Fruit fly (Drosophila melanogaster) whole organism, wandering third instar larva: ENCODE results near the gene CG13251.

Experiments used
- Abd-B ChIP-seq: fragments of >200 bp; optimal IDR thresholded peaks from 2 replicates; lab custom pipeline; 2017; ENCODE audit warnings: missing biosample characterization, missing genetic modification characterization
- CG32264 ChIP-seq: fragments of 200-800 bp; sonication (Bioruptor generic); optimal IDR thresholded peaks from 2 replicates; lab custom pipeline; 2016; ENCODE audit warnings: missing biosample characterization, missing genetic modification characterization
- CG9705 ChIP-seq: fragments of 200-800 bp; sonication (Bioruptor generic); optimal IDR thresholded peaks from 2 replicates; lab custom pipeline; 2018; ENCODE audit warnings: missing biosample characterization, mild to moderate bottlenecking, missing genetic modification characterization
- CrebA ChIP-seq: fragments of 200-800 bp; sonication (Bioruptor generic); optimal IDR thresholded peaks from 2 replicates; lab custom pipeline; 2016; ENCODE audit warnings: missing biosample characterization, mild to moderate bottlenecking, missing genetic modification characterization, borderline replicate concordance
- Dfd ChIP-seq: fragments of >200 bp; optimal IDR thresholded peaks from 2 replicates; lab custom pipeline; 2017; ENCODE audit warnings: missing biosample characterization, missing genetic modification characterization
- Dif ChIP-seq: fragments of 200-275, 200-300 bp; sonication (Bioruptor generic); optimal IDR thresholded peaks from 2 replicates; lab custom pipeline; 2018; ENCODE audit warnings: missing biosample characterization, missing genetic modification characterization; ENCODE audit not compliant: partially characterized antibody
- GATAd ChIP-seq: sonication (Bioruptor generic); optimal IDR thresholded peaks from 2 replicates; lab custom pipeline; 2016; ENCODE audit warnings: missing biosample characterization, missing genetic modification characterization
- HLH106 ChIP-seq: fragments of 200-800 bp; optimal IDR thresholded peaks from 3 replicates; lab custom pipeline; 2019; ENCODE audit warnings: missing biosample characterization, mild to moderate bottlenecking, missing genetic modification characterization, moderate library complexity
- Hnf4 ChIP-seq: fragments of 200-800 bp; sonication (Bioruptor generic); optimal IDR thresholded peaks from 2 replicates; lab custom pipeline; 2016; ENCODE audit warnings: missing biosample characterization, mild to moderate bottlenecking, missing genetic modification characterization
- Hr78 ChIP-seq: fragments of >200 bp; optimal IDR thresholded peaks from 2 replicates; lab custom pipeline; 2017; ENCODE audit warnings: missing biosample characterization, missing genetic modification characterization
- Hr83 ChIP-seq: fragments of 200-300 bp; sonication (Bioruptor generic); optimal IDR thresholded peaks from 2 replicates; lab custom pipeline; 2016; ENCODE audit warnings: missing biosample characterization, mild to moderate bottlenecking, missing genetic modification characterization, moderate library complexity; ENCODE audit not compliant: poor library complexity, severe bottlenecking
- Jra ChIP-seq: sonication (Bioruptor generic); optimal IDR thresholded peaks from 2 replicates; lab custom pipeline; 2016; ENCODE audit warnings: missing biosample characterization, missing genetic modification characterization
- Mio ChIP-seq: sonication (Bioruptor generic); optimal IDR thresholded peaks from 2 replicates; lab custom pipeline; 2016; ENCODE audit warnings: missing biosample characterization, missing genetic modification characterization
- Myc ChIP-seq: fragments of >200 bp; optimal IDR thresholded peaks from 2 replicates; lab custom pipeline; 2017
- N ChIP-seq: fragments of >200 bp; optimal IDR thresholded peaks from 2 replicates; lab custom pipeline; 2018; ENCODE audit warnings: missing biosample characterization, missing external identifiers, missing genetic modification characterization
- OdsH ChIP-seq: fragments of 200-800 bp; sonication (Bioruptor generic); optimal IDR thresholded peaks from 2 replicates; lab custom pipeline; 2016; ENCODE audit warnings: missing biosample characterization, mild to moderate bottlenecking, missing genetic modification characterization
- Rel ChIP-seq, 2 experiments: fragments of 200-800 bp; sonication (Bioruptor generic) in 1 of 2; optimal IDR thresholded peaks; 2 replicates in 1 of 2; 3 replicates in 1 of 2; lab custom pipeline; 2016 to 2019; ENCODE audit warnings: mild to moderate bottlenecking in 2 of 2, missing biosample characterization in 2 of 2, missing genetic modification characterization in 2 of 2, moderate library complexity in 1 of 2
- Sp1 ChIP-seq: fragments of 200-800 bp; sonication (Bioruptor generic); optimal IDR thresholded peaks from 3 replicates; lab custom pipeline; 2019; ENCODE audit warnings: missing biosample characterization, mild to moderate bottlenecking, missing genetic modification characterization, moderate library complexity
- Vsx2 ChIP-seq: fragments of 200-300, 225-300 bp; sonication (Bioruptor generic); optimal IDR thresholded peaks from 2 replicates; lab custom pipeline; 2018; ENCODE audit warnings: missing biosample characterization, missing genetic modification characterization; ENCODE audit not compliant: partially characterized antibody
- br ChIP-seq: fragments of 200-800 bp; sonication (Bioruptor generic); optimal IDR thresholded peaks from 2 replicates; lab custom pipeline; 2016; ENCODE audit warnings: missing biosample characterization, missing genetic modification characterization
- brk ChIP-seq: fragments of 200-800 bp; sonication (Bioruptor generic); optimal IDR thresholded peaks from 2 replicates; lab custom pipeline; 2016; ENCODE audit warnings: missing biosample characterization, mild to moderate bottlenecking, missing genetic modification characterization
- dl ChIP-seq, 2 experiments: fragments of 175-275, 200-275 bp in 1 of 2; fragments of 200-275 bp in 1 of 2; sonication (Bioruptor generic); optimal IDR thresholded peaks; lab custom pipeline; 2018; ENCODE audit warnings: mild to moderate bottlenecking in 2 of 2, missing biosample characterization in 2 of 2, missing genetic modification characterization in 2 of 2, moderate library complexity in 2 of 2; ENCODE audit not compliant: partially characterized antibody in 2 of 2, insufficient read depth in 1 of 2
- dmrt93B ChIP-seq: fragments of 200-800 bp; sonication (Bioruptor generic); optimal IDR thresholded peaks from 2 replicates; lab custom pipeline; 2018; ENCODE audit warnings: missing biosample characterization, mild to moderate bottlenecking, missing genetic modification characterization
- dsf ChIP-seq: sonication (Bioruptor generic); optimal IDR thresholded peaks from 2 replicates; lab custom pipeline; 2016; ENCODE audit warnings: missing biosample characterization, missing genetic modification characterization, borderline replicate concordance
- ey ChIP-seq: fragments of 200-800 bp; sonication (Bioruptor generic); optimal IDR thresholded peaks from 2 replicates; lab custom pipeline; 2016; ENCODE audit warnings: missing biosample characterization, missing genetic modification characterization
- foxo ChIP-seq, 2 experiments: fragments of 200-800 bp; sonication (Bioruptor generic); optimal IDR thresholded peaks; 2 replicates in 1 of 2; 3 replicates in 1 of 2; lab custom pipeline; 2016 to 2017; ENCODE audit warnings: missing biosample characterization in 2 of 2, missing genetic modification characterization in 2 of 2
- fru ChIP-seq: fragments of 200-800 bp; sonication (Bioruptor generic); optimal IDR thresholded peaks from 3 replicates; lab custom pipeline; 2016; ENCODE audit warnings: missing biosample characterization, mild to moderate bottlenecking, missing genetic modification characterization
- h ChIP-seq: fragments of 200-800 bp; sonication (Bioruptor generic); optimal IDR thresholded peaks from 3 replicates; lab custom pipeline; 2016; ENCODE audit warnings: missing biosample characterization, mild to moderate bottlenecking, missing genetic modification characterization
- jim ChIP-seq: fragments of 175-275, 200-325 bp; sonication (Bioruptor generic); optimal IDR thresholded peaks from 2 replicates; lab custom pipeline; 2016; ENCODE audit warnings: missing biosample characterization, mild to moderate bottlenecking, missing genetic modification characterization
- lola ChIP-seq: fragments of >200 bp; optimal IDR thresholded peaks from 2 replicates; lab custom pipeline; 2017; ENCODE audit warnings: missing biosample characterization, missing genetic modification characterization
- pan ChIP-seq: fragments of >200 bp; optimal IDR thresholded peaks from 2 replicates; lab custom pipeline; 2017
- psq ChIP-seq: fragments of 200-800 bp; sonication (Bioruptor generic); optimal IDR thresholded peaks from 3 replicates; lab custom pipeline; 2017; ENCODE audit warnings: missing biosample characterization, mild to moderate bottlenecking, missing genetic modification characterization, moderate library complexity
- rgr ChIP-seq: fragments of 200-800 bp; sonication (Bioruptor generic); optimal IDR thresholded peaks from 3 replicates; lab custom pipeline; 2016; ENCODE audit warnings: missing biosample characterization, mild to moderate bottlenecking, missing genetic modification characterization
- sage ChIP-seq: fragments of 200-800 bp; sonication (Bioruptor generic); optimal IDR thresholded peaks from 2 replicates; lab custom pipeline; 2016; ENCODE audit warnings: missing biosample characterization, mild to moderate bottlenecking, missing genetic modification characterization
- sv ChIP-seq: fragments of 200-800 bp; sonication (Bioruptor generic); optimal IDR thresholded peaks from 3 replicates; lab custom pipeline; 2016; ENCODE audit warnings: missing biosample characterization, missing genetic modification characterization
- tai ChIP-seq: sonication (Bioruptor generic); optimal IDR thresholded peaks from 2 replicates; lab custom pipeline; 2016; ENCODE audit warnings: missing biosample characterization, missing genetic modification characterization
- usp ChIP-seq: fragments of >200 bp; optimal IDR thresholded peaks from 2 replicates; lab custom pipeline; 2017; ENCODE audit warnings: missing biosample characterization, missing genetic modification characterization
- woc ChIP-seq: sonication (Bioruptor generic); optimal IDR thresholded peaks from 2 replicates; lab custom pipeline; 2016; ENCODE audit warnings: missing biosample characterization, mild to moderate bottlenecking, missing genetic modification characterization

Gene CG13251

dm6 chr3L:20635590-20636139 lies 1.3 kb upstream of the CG13251 start:
- no peak for TF ChIP-seq Sp1 (GFP tag; lab: Kevin White, UChicago)
- no peak for TF ChIP-seq N (GFP tag; lab: Kevin White, UChicago)
- no peak for TF ChIP-seq tai (GFP tag; lab: Kevin White, UChicago)
- no peak for TF ChIP-seq Hr83
- TF ChIP-seq pan = no peak
- no peak for TF ChIP-seq lola
- no peak for TF ChIP-seq Myc
- no peak for TF ChIP-seq sv (GFP tag; lab: Kevin White, UChicago)
- no peak for TF ChIP-seq Dfd (GFP tag; lab: Kevin White, UChicago)
- TF ChIP-seq brk (GFP tag; lab: Kevin White, UChicago) = no peak
- no peak for TF ChIP-seq Hnf4 (GFP tag; lab: Kevin White, UChicago)
- no peak for TF ChIP-seq dl (GFP tag; optimal IDR thresholded peaks at IDR 0.05; lab: Kevin White, UChicago; ENCODE audit: insufficient read depth in 1 of 2, partially characterized antibody in 2 of 2)
- no peak for TF ChIP-seq Dif (GFP tag; lab: Kevin White, UChicago)
- peak; percentile 12 for TF ChIP-seq ey
- no peak for TF ChIP-seq Hr78 (GFP tag; lab: Kevin White, UChicago)
- TF ChIP-seq rgr = peak; percentile 14
- TF ChIP-seq br (GFP tag; lab: Kevin White, UChicago) = peak; percentile 12
- no peak for TF ChIP-seq sage (GFP tag; lab: Kevin White, UChicago)
- TF ChIP-seq Vsx2 (GFP tag; lab: Kevin White, UChicago) = no peak
- TF ChIP-seq Abd-B (GFP tag; lab: Kevin White, UChicago) = no peak
- TF ChIP-seq CG9705 (GFP tag; lab: Kevin White, UChicago) = no peak
- TF ChIP-seq OdsH (GFP tag; lab: Kevin White, UChicago) = peak; percentile 19
- no peak for TF ChIP-seq Jra (GFP tag; lab: Kevin White, UChicago)
- TF ChIP-seq usp (GFP tag; lab: Kevin White, UChicago) = no peak
- TF ChIP-seq CG32264 (GFP tag; lab: Kevin White, UChicago) = no peak
- TF ChIP-seq dmrt93B = no peak
- TF ChIP-seq GATAd (GFP tag; lab: Kevin White, UChicago) = no peak
- no peak for TF ChIP-seq CrebA (GFP tag; lab: Kevin White, UChicago)
- TF ChIP-seq Mio (GFP tag; lab: Kevin White, UChicago) = no peak
- no peak for TF ChIP-seq HLH106
- peak; percentile 13 for TF ChIP-seq fru (GFP tag; lab: Kevin White, UChicago)
- peak; percentile 42 for TF ChIP-seq h
- no peak for TF ChIP-seq dsf (GFP tag; lab: Kevin White, UChicago)
- TF ChIP-seq jim (GFP tag; lab: Kevin White, UChicago) = no peak
- peak; percentile 2 for TF ChIP-seq woc (GFP tag; lab: Kevin White, UChicago)
- no peak for TF ChIP-seq psq
- TF ChIP-seq foxo (GFP tag; optimal IDR thresholded peaks at IDR 0.05; lab: Kevin White, UChicago) = peak in 1 of 2 experiments; percentile 8
- no peak for TF ChIP-seq Rel (GFP tag; optimal IDR thresholded peaks at IDR 0.05; lab: Kevin White, UChicago)
- no peak for TF ChIP-seq Rel (tag; optimal IDR thresholded peaks at IDR 0.05; lab: Kevin White, UChicago)

DNA sequence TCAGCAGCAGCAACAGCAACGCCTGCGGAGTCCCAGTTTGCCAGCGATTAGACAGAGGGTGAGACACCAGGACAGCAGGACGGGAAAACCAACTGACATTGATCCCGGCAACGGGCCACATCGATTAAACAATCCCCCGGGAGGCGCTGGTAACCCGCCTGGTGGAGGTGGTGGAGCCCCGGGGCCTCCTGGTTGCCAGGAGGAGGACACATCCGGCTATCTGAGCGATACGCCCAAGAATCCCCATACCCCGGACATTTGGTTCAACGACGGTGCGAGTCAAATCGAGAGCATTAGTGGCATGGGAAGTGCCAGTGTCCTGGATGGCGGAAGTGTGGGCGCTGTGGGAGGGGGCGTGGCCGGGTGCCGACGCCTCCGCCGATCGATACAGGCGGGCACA lies 846 bp downstream of the CG13251 start:
- TF ChIP-seq psq = no peak
- no peak for TF ChIP-seq brk (GFP tag; lab: Kevin White, UChicago)
- no peak for TF ChIP-seq dsf (GFP tag; lab: Kevin White, UChicago)
- no peak for TF ChIP-seq N (GFP tag; lab: Kevin White, UChicago)
- TF ChIP-seq sv (GFP tag; lab: Kevin White, UChicago) = no peak
- TF ChIP-seq Dfd (GFP tag; lab: Kevin White, UChicago) = peak; percentile 75
- TF ChIP-seq lola = no peak
- TF ChIP-seq woc (GFP tag; lab: Kevin White, UChicago) = no peak
